Fruit fly (Drosophila melanogaster) Kc167 (cell line): Measurements from ENCODE around the gene Klp67A.

ENCODE experiments used
- Myc ChIP-seq: fragments of >200 bp; optimal IDR thresholded peaks from 2 replicates; lab custom pipeline; 2017; ENCODE audit warnings: missing external identifiers
- Sin3A ChIP-seq: fragments of >200 bp; optimal IDR thresholded peaks from 2 replicates; lab custom pipeline; 2018; ENCODE audit warnings: missing external identifiers
- h ChIP-seq: fragments of >200 bp; optimal IDR thresholded peaks from 3 replicates; lab custom pipeline; 2018; ENCODE audit warnings: missing external identifiers
- insv ChIP-seq: fragments of >200 bp; optimal IDR thresholded peaks from 3 replicates; lab custom pipeline; 2018; ENCODE audit warnings: missing external identifiers
- psq ChIP-seq: fragments of >200 bp; optimal IDR thresholded peaks from 2 replicates; lab custom pipeline; 2017; ENCODE audit warnings: missing external identifiers
- ttk ChIP-seq: sonication (Bioruptor generic); optimal IDR thresholded peaks from 2 replicates; lab custom pipeline; 2017; ENCODE audit warnings: missing external identifiers

Klp67A gene

DNA sequence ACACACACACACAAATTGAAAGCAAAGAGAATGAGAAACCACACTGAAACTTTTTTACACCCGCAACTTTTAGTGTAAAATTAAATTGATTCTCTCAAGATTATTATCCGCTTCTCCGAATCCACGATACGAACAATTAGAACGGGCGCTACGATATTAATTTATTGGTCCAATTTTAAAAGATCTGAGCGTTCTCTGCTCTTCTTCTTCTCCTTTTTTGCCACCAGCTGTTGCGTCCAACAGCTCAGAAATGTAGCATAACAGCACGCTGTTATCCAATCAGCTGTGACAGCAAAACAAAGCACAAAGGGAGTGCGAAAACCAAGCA, 8.2 kb downstream of the Klp67A start, which contains the start of the genes UGP and Svip:
UGP (minus strand) TSS at position 223 of the 328 bp plus-strand sequence.
Svip (plus strand) TSS at position 287 of the 328 bp plus-strand sequence.
- TF ChIP-seq Myc (lab: Kevin White, UChicago): no peak
- TF ChIP-seq psq (lab: Kevin White, UChicago): no peak
- TF ChIP-seq ttk (lab: Kevin White, UChicago): no peak
- no peak for TF ChIP-seq Sin3A (lab: Kevin White, UChicago)
- no peak for TF ChIP-seq h (lab: Kevin White, UChicago)
- TF ChIP-seq insv (lab: Kevin White, UChicago): no peak

- no peak for TF ChIP-seq psq (lab: Kevin White, UChicago)
- no peak for TF ChIP-seq h (lab: Kevin White, UChicago)
- TF ChIP-seq insv (lab: Kevin White, UChicago): no peak
- no peak for TF ChIP-seq ttk (lab: Kevin White, UChicago)
- TF ChIP-seq Myc (lab: Kevin White, UChicago): no peak
- TF ChIP-seq Sin3A (lab: Kevin White, UChicago): no peak
These were observed 8.8 kb downstream of the Klp67A start for dm6 chr3L:9357830-9358712.

DNA sequence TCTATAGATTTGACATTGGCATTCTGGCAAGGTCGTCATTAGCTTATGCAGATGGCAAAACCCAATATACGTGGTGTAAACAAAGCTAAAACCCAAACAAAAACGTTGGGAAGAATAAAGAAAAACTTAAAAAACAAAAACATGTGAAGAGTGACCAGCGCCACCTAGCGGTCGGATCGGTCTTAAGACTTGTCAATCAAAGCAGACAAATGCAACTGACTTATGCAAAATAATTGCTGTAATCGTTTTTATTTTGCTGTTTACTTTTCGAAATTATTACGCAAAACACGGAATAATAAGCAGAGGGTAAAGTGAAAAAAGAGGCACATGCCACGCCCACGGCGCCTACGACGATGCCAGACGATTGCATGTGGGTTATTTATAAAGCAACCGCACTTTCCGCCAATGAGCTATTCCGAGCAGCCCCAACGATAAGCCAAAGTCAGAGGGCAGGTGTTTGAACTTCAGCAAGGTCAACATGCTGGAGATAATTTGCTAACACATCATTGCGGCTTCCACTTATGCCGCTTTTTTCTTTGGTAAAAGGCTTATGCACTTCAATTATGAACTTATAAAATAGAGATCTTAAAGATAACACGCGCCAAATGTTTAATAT, 10.6 kb downstream of the Klp67A start:
- TF ChIP-seq psq (lab: Kevin White, UChicago) (no peak), h (lab: Kevin White, UChicago) (no peak), Myc (lab: Kevin White, UChicago) (no peak)

DNA sequence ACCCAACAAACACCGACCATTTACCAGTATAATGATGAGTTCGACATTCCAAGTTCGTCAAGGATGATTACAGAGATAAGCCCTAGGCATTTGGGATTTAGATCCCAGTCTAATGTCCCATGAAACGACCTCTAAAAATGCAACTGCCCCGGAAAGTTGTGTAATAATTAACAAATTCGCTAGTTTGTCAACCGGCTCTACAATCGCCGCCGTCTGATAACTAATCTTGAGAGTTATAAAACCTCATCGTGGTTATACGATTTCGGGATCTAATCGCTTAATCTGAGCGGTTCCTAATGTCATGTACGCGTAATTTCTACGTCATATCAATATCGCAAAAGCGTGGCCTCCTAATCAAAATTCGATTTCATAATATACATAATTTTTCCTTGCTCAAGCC, 11.3 kb downstream of the Klp67A start:
- no peak for TF ChIP-seq psq (lab: Kevin White, UChicago)

DNA sequence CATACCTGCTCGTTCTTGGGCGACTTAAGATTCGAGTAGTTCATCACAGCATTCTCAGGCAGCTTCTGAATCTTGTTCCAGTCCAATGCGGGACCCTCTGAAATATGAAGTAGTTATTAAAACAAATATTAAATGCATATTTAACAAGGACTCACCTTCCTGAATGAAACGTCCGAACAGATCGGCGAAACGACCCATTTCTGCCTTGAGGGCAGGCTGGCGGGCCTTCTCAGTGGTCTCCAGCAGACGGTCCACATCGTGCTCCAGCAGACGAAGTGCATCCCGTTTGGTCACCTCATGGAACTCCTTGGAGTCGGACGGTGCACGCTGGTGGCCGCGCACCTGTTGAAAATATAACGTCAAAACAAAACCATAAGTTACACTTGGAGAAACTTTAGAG, 13.1 kb downstream of the Klp67A start, which contains the start of gene CG32040:
CG32040 (plus strand) TSS at position 301 of the 400 bp plus-strand sequence.
- TF ChIP-seq h (lab: Kevin White, UChicago) (no peak), insv (lab: Kevin White, UChicago) (no peak), Sin3A (lab: Kevin White, UChicago) (no peak), ttk (lab: Kevin White, UChicago) (no peak), Myc (lab: Kevin White, UChicago) (no peak), psq (lab: Kevin White, UChicago) (no peak)

- no peak for TF ChIP-seq psq (lab: Kevin White, UChicago)
- TF ChIP-seq Sin3A (lab: Kevin White, UChicago): no peak
- no peak for TF ChIP-seq h (lab: Kevin White, UChicago)
- no peak for TF ChIP-seq insv (lab: Kevin White, UChicago)
- no peak for TF ChIP-seq Myc (lab: Kevin White, UChicago)
- no peak for TF ChIP-seq ttk (lab: Kevin White, UChicago)
These were observed 17.5 kb downstream of the Klp67A start, which contains the start of gene PGRP-LF for dm6 chr3L:9349314-9349733. Gene PGRP-LF (plus strand): TSS chr3L:9349609.

DNA sequence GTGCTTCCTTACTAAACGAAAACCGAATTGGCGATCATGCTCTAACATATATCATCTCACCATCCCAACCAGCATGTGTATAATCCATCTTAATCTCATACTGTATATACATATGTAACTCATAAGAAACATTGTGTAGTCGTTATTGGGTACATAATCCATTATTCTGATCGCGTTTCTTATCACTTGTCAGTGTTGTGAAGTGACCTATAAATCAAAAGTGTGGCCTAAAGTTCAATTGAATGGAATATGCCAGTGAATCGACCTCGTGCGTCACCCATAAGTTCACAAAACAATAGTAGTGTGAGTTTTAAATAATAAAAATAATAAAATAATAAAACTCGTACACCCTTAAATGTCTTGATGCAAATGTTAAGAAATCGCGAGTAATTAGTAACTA, 21.7 kb downstream of the Klp67A start:
- TF ChIP-seq insv (lab: Kevin White, UChicago): no peak
- TF ChIP-seq h (lab: Kevin White, UChicago): no peak
- no peak for TF ChIP-seq Myc (lab: Kevin White, UChicago)
- TF ChIP-seq psq (lab: Kevin White, UChicago): no peak
- TF ChIP-seq ttk (lab: Kevin White, UChicago): no peak
- TF ChIP-seq Sin3A (lab: Kevin White, UChicago): no peak

DNA sequence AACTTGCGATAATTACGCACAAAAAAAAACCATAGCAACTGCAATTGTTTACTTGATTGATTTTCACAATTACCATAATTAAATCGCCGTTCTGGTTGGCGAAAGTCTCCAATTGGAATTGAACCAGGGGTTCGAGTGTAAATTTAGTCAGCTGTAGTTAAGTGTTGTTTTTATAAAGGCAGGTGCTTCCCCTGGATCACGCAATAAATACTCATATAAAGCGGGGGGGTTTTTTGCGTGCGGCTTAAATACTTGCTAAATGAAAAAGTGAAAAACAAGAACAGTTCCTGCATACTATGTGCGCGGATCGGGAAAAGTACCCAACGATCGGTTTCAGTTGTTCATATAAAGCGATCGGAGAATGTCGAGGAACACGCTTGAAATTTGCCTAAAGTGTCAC, 22.9 kb downstream of the Klp67A start:
- no peak for TF ChIP-seq Sin3A (lab: Kevin White, UChicago)
- TF ChIP-seq insv (lab: Kevin White, UChicago): no peak
- TF ChIP-seq h (lab: Kevin White, UChicago): no peak
- no peak for TF ChIP-seq Myc (lab: Kevin White, UChicago)
- no peak for TF ChIP-seq ttk (lab: Kevin White, UChicago)
- no peak for TF ChIP-seq psq (lab: Kevin White, UChicago)

DNA sequence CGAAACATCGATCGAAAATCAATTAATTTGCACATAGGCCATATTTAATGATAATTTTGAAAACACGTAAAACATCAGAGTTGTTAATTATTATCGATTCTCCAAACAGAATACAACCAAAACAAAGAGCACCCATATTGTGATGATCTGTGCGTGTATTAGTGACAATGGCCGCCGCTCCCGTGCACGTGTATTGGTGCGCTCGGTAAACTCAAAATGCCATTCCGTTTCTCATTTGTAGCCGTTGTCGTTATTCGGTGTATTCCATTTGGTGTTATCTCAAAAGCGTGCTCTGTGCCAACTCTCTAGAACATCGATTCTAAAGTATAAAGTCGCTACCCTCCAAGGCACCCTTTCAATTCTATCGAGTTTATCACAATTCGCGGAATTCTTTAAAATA, 26.0 kb downstream of the Klp67A start:
- TF ChIP-seq Myc (lab: Kevin White, UChicago) (no peak), ttk (lab: Kevin White, UChicago) (no peak), h (lab: Kevin White, UChicago) (no peak), Sin3A (lab: Kevin White, UChicago) (no peak), psq (lab: Kevin White, UChicago) (no peak), insv (lab: Kevin White, UChicago) (no peak)

DNA sequence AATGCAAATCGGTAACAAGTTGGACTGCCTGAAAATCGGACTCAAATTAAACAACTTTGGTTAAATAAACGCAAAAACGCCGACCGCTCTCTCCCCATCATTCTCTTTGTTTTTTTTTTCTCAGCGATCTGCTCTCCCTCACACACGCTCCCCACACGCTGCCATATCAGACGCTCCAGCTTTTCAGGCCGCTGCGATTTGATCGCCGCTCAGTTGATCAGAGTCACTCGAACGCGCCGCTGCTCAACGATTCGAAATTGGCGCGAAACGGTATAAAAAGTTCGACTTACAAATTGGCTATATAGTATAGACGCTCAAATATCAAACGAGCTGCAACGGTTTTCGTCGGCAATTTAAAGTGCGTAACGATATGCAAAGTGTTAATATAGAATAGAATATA, 26.6 kb downstream of the Klp67A start:
- TF ChIP-seq insv (lab: Kevin White, UChicago) (no peak), h (lab: Kevin White, UChicago) (no peak), psq (lab: Kevin White, UChicago) (no peak), ttk (lab: Kevin White, UChicago) (no peak), Myc (lab: Kevin White, UChicago) (no peak), Sin3A (lab: Kevin White, UChicago) (no peak)

DNA sequence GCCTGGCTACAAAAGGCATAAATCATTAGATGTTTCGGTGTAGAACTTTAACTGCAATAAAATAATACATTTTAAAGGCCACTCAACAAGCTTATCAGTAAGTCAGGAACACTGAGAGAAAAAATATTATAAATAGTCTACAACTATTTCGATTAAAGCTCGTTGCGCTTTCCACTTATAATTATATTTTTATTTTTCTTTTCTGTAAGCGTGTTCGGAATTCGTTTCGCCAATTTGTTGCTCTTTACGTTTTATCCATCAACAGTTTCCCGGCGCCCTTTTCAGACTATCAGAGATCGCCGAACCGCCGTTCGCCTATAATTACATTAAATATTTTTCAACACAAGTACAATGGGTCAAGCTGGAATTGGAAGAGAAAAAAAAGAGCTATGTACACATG, 27.8 kb downstream of the Klp67A start:
- TF ChIP-seq psq (lab: Kevin White, UChicago): no peak
